Worm (Caenorhabditis elegans) whole organism, L4 larva: ENCODE data around the gene ZK218.4.

Source experiments
- F37D6.2 ChIP-seq: sonication (generic microtip); optimal IDR thresholded peaks from 2 replicates; lab custom pipeline; 2016; ENCODE audit warnings: mild to moderate bottlenecking, missing genetic modification characterization, missing compliant biosample characterization
- ama-1 ChIP-seq: fragments of 150-350 bp; optimal IDR thresholded peaks from 2 replicates; lab custom pipeline; 2014; ENCODE audit warnings: inconsistent platforms, mixed read lengths
- ces-1 ChIP-seq: fragments of 150-350 bp; sonication (generic microtip); optimal IDR thresholded peaks from 4 replicates; lab custom pipeline; 2014; ENCODE audit warnings: missing biosample characterization, missing genetic modification reagents, missing genetic modification characterization
- dpl-1 ChIP-seq: fragments of 150-350 bp; optimal IDR thresholded peaks from 2 replicates; lab custom pipeline; 2014; ENCODE audit warnings: missing biosample characterization, missing genetic modification reagents, missing genetic modification characterization
- duxl-1 ChIP-seq: sonication (generic microtip); optimal IDR thresholded peaks from 2 replicates; lab custom pipeline; 2016; ENCODE audit warnings: mild to moderate bottlenecking, missing genetic modification characterization, moderate library complexity, missing compliant biosample characterization; ENCODE audit not compliant: poor library complexity
- hlh-30 ChIP-seq: sonication (generic microtip); optimal IDR thresholded peaks from 2 replicates; lab custom pipeline; 2017; ENCODE audit warnings: antibody characterized with exemption, mild to moderate bottlenecking, missing genetic modification characterization, missing compliant biosample characterization; ENCODE audit not compliant: insufficient read depth
- lin-38 ChIP-seq: fragments of 200-800 bp; sonication (Bioruptor generic); IDR thresholded peaks from 2 replicates; pipeline ENCODE4 v1.3.6; 2022; ENCODE audit warnings: missing genetic modification reagents, missing genetic modification characterization, missing compliant biosample characterization
- lin-39 ChIP-seq: fragments of 150-350 bp; optimal IDR thresholded peaks from 2 replicates; lab custom pipeline; 2014; ENCODE audit warnings: missing biosample characterization, missing genetic modification reagents, missing genetic modification characterization
- nhr-25 ChIP-seq: sonication (generic microtip); optimal IDR thresholded peaks from 2 replicates; lab custom pipeline; 2017; ENCODE audit warnings: missing genetic modification characterization, mild to moderate bottlenecking, missing compliant biosample characterization, antibody characterized with exemption, moderate library complexity, borderline replicate concordance; ENCODE audit not compliant: insufficient read depth
- nhr-41 ChIP-seq: fragments of 200-800 bp; sonication (Bioruptor generic); IDR thresholded peaks from 2 replicates; pipeline ENCODE4 v1.3.6; 2022; ENCODE audit warnings: missing genetic modification reagents, missing genetic modification characterization, missing compliant biosample characterization
- pqm-1 ChIP-seq: sonication (generic microtip); optimal IDR thresholded peaks from 2 replicates; lab custom pipeline; 2017; ENCODE audit warnings: missing biosample characterization, missing genetic modification characterization
- unc-39 ChIP-seq: sonication (generic microtip); optimal IDR thresholded peaks from 2 replicates; lab custom pipeline; 2017; ENCODE audit warnings: missing biosample characterization, missing genetic modification characterization
- unc-62 ChIP-seq, 3 experiments: fragments of 150-350 bp in 1 of 3; sonication (generic microtip); optimal IDR thresholded peaks in 2 of 3; peaks in 1 of 3; 1 replicate in 1 of 3; 2 replicates in 2 of 3; lab custom pipeline; 2014 to 2017; ENCODE audit warnings: missing biosample characterization in 3 of 3, missing genetic modification characterization in 3 of 3, missing genetic modification reagents in 3 of 3, missing genotype in 1 of 3

- TF ChIP-seq ama-1 (lab: Kevin White, UChicago) (no peak), dpl-1 (GFP tag; lab: Kevin White, UChicago) (no peak), F37D6.2 (tag; lab: Kevin White, UChicago) (no peak), unc-39 (tag; lab: Kevin White, UChicago) (no peak), nhr-41 (GFP tag; lab: Robert Waterston, UW) (no peak), nhr-25 (tag; lab: Kevin White, UChicago) (no peak), lin-39 (tag; lab: Kevin White, UChicago) (no peak), ces-1 (GFP tag; lab: Kevin White, UChicago) (no peak), unc-62 (GFP tag; optimal IDR thresholded peaks at IDR 0.05 in 1 of 2; lab: Kevin White, UChicago) (no peak), unc-62 (tag; optimal IDR thresholded peaks at IDR 0.05; lab: Kevin White, UChicago) (no peak), lin-38 (GFP tag; lab: Robert Waterston, UW) (no peak), duxl-1 (tag; lab: Kevin White, UChicago) (no peak), hlh-30 (tag; lab: Kevin White, UChicago) (no peak), pqm-1 (no peak)
These were observed 29.8 kb upstream of the ZK218.4 start, which contains the start of gene T05E12.8 for ce11 chrV:17068839-17069238.
